Worm (Caenorhabditis elegans): Measurements from ENCODE around the gene Y51A2B.6.

ce11 chrV:18374194-18374593 lies 19.9 kb downstream of the Y51A2B.6 start, which contains the start of gene Y51A2B.2:
- TF ChIP-seq xbp-1 (tag; optimal IDR thresholded peaks at IDR 0.05) = no peak
- TF ChIP-seq efl-3 (GFP tag; optimal IDR thresholded peaks at IDR 0.05) = no peak
- TF ChIP-seq dpl-1 (GFP tag; optimal IDR thresholded peaks at IDR 0.05) = no peak
- no peak for TF ChIP-seq ceh-82 (tag; optimal IDR thresholded peaks at IDR 0.05)
- TF ChIP-seq skn-1 (tag; optimal IDR thresholded peaks at IDR 0.05) = no peak
- no peak for TF ChIP-seq lin-13 (GFP tag; optimal IDR thresholded peaks at IDR 0.05)
- no peak for TF ChIP-seq snpc-4 (tag; optimal IDR thresholded peaks at IDR 0.05)
- no peak for TF ChIP-seq efl-1 (optimal IDR thresholded peaks at IDR 0.05)
- no peak for TF ChIP-seq efl-1 (GFP tag; optimal IDR thresholded peaks at IDR 0.05 in 1 of 2)
- no peak for TF ChIP-seq unc-62 (GFP tag; optimal IDR thresholded peaks at IDR 0.05)
- no peak for TF ChIP-seq ceh-8 (GFP tag; optimal IDR thresholded peaks at IDR 0.05)
- TF ChIP-seq fkh-8 (tag; optimal IDR thresholded peaks at IDR 0.05) = no peak

All from whole organism, L1 larva.